Worm (Caenorhabditis elegans): ENCODE data around the gene K08D9.6.

ce11 chrV:3279138-3279537, 44.4 kb upstream of the K08D9.6 start:
- no peak for TF ChIP-seq ceh-79 (tag; optimal IDR thresholded peaks at IDR 0.05)
- no peak for TF ChIP-seq ztf-22 (GFP tag; optimal IDR thresholded peaks at IDR 0.05)
- TF ChIP-seq ama-1 (optimal IDR thresholded peaks at IDR 0.05) = no peak
- TF ChIP-seq ama-1 (GFP tag; optimal IDR thresholded peaks at IDR 0.05) = no peak
- TF ChIP-seq pha-4 (tag; optimal IDR thresholded peaks at IDR 0.05) = no peak
- TF ChIP-seq snpc-1.3 (tag; optimal IDR thresholded peaks at IDR 0.05; ENCODE audit: insufficient read depth) = no peak
- TF ChIP-seq lin-26 (GFP tag; IDR thresholded peaks at IDR 0.05) = no peak
- no peak for TF ChIP-seq dpl-1 (GFP tag; optimal IDR thresholded peaks at IDR 0.05)
- TF ChIP-seq F49E8.2 (tag; optimal IDR thresholded peaks at IDR 0.05; ENCODE audit: insufficient read depth) = no peak
- no peak for TF ChIP-seq ceh-27 (GFP tag; optimal IDR thresholded peaks at IDR 0.05)
- no peak for TF ChIP-seq snpc-3.4 (tag; optimal IDR thresholded peaks at IDR 0.05)
- no peak for TF ChIP-seq unc-62 (GFP tag; optimal IDR thresholded peaks at IDR 0.05)
- no peak for TF ChIP-seq snpc-4 (GFP tag; optimal IDR thresholded peaks at IDR 0.05)
- no peak for TF ChIP-seq snpc-4 (tag; optimal IDR thresholded peaks at IDR 0.05)
